Fruit fly (Drosophila melanogaster) whole organism, embryonic: ENCODE measurements around the gene CG42390.

Experiments
- cas ChIP-seq: fragments of 200-800 bp; sonication (Bioruptor generic); IDR thresholded peaks from 2 replicates; pipeline ENCODE4 v1.3.6; 2022; ENCODE audit warnings: missing biosample characterization, missing genetic modification characterization
- mld ChIP-seq: fragments of 200-800 bp; sonication (Bioruptor generic); IDR thresholded peaks from 3 replicates; pipeline ENCODE4 v1.3.6; 2022; ENCODE audit warnings: missing biosample characterization, missing genetic modification characterization; ENCODE audit not compliant: partially characterized antibody

- TF ChIP-seq mld (no peak), cas (no peak)
Observed at dm6 chr3R:22145425-22146411, 25.9 kb downstream of the CG42390 start.
